Fruit fly (Drosophila melanogaster): ENCODE measurements around the gene CG14968.
A peak's percentile ranks its signal among the peaks of the same experiment; 100 is the strongest.

CG14968 gene

dm6 chr3L:3336368-3337164 lies 33.7 kb upstream of the CG14968 start, which contains the start of the genes Drsl6 and kst (continued):
- TF ChIP-seq lbe (GFP tag; optimal IDR thresholded peaks at IDR 0.05) (peak; percentile 13), CG13624 (GFP tag; optimal IDR thresholded peaks at IDR 0.05) (peak; percentile 6), CG10209 (GFP tag; optimal IDR thresholded peaks at IDR 0.05) (no peak), crp (GFP tag; optimal IDR thresholded peaks at IDR 0.05) (no peak), cato (GFP tag; optimal IDR thresholded peaks at IDR 0.05; ENCODE audit: borderline replicate concordance) (no peak), psq (GFP tag; optimal IDR thresholded peaks at IDR 0.05) (no peak), odd (GFP tag; optimal IDR thresholded peaks at IDR 0.05) (no peak), slbo (GFP tag; IDR thresholded peaks at IDR 0.05) (no peak), CG15011 (GFP tag; optimal IDR thresholded peaks at IDR 0.05) (no peak), mam (GFP tag; optimal IDR thresholded peaks at IDR 0.05) (no peak), Sry-δ (GFP tag; optimal IDR thresholded peaks at IDR 0.05) (peak; percentile 50), E2f1 (GFP tag; IDR thresholded peaks at IDR 0.05) (no peak), CG12744 (GFP tag; optimal IDR thresholded peaks at IDR 0.05) (no peak), CG17359 (tag; optimal IDR thresholded peaks at IDR 0.05) (peak; percentile 34), zen (tag; optimal IDR thresholded peaks at IDR 0.05) (peak; percentile 56), CG7745 (tag; optimal IDR thresholded peaks at IDR 0.05) (no peak), ab (GFP tag; optimal IDR thresholded peaks at IDR 0.05) (no peak), CG14050 (GFP tag; IDR thresholded peaks at IDR 0.05) (no peak), phol (tag; optimal IDR thresholded peaks at IDR 0.05) (no peak), fd102C (GFP tag; optimal IDR thresholded peaks at IDR 0.05) (no peak), Asciz (GFP tag; optimal IDR thresholded peaks at IDR 0.05) (no peak), CG4282 (GFP tag; optimal IDR thresholded peaks at IDR 0.05) (no peak), otp (GFP tag; IDR thresholded peaks at IDR 0.05) (peak; percentile 67; the same call in 2 of the 3 replicates), ash1 (GFP tag; optimal IDR thresholded peaks at IDR 0.05) (no peak), kah (GFP tag; optimal IDR thresholded peaks at IDR 0.05) (peak; percentile 40), schlank (tag; optimal IDR thresholded peaks at IDR 0.05) (no peak), CG4707 (GFP tag; optimal IDR thresholded peaks at IDR 0.05) (no peak), sd (tag; optimal IDR thresholded peaks at IDR 0.05) (peak; percentile 96), Dip2 (GFP tag; IDR thresholded peaks at IDR 0.05) (no peak), chif (GFP tag; optimal IDR thresholded peaks at IDR 0.05) (no peak), sens-2 (GFP tag; IDR thresholded peaks at IDR 0.05) (no peak), eyg (GFP tag; optimal IDR thresholded peaks at IDR 0.05) (no peak), gfzf (GFP tag; optimal IDR thresholded peaks at IDR 0.05) (peak; percentile 88), shn (GFP tag; optimal IDR thresholded peaks at IDR 0.05) (no peak), CG34224 (GFP tag; IDR thresholded peaks at IDR 0.05; ENCODE audit: partially characterized antibody) (peak; percentile 64), Sox102F (GFP tag; optimal IDR thresholded peaks at IDR 0.05) (no peak), Nf-YC (tag; optimal IDR thresholded peaks at IDR 0.05) (no peak), CG10274 (GFP tag; optimal IDR thresholded peaks at IDR 0.05) (no peak), Meics (GFP tag; optimal IDR thresholded peaks at IDR 0.05) (no peak), Fer3 (tag; optimal IDR thresholded peaks at IDR 0.05) (peak; percentile 29), Dfd (GFP tag; optimal IDR thresholded peaks at IDR 0.05) (no peak), CG3726 (GFP tag; IDR thresholded peaks at IDR 0.05) (no peak), CoRest (tag; optimal IDR thresholded peaks at IDR 0.05) (no peak), CG11504 (tag; optimal IDR thresholded peaks at IDR 0.05) (no peak), Six4 (GFP tag; optimal IDR thresholded peaks at IDR 0.05) (no peak), CG12659 (GFP tag; optimal IDR thresholded peaks at IDR 0.05) (peak; percentile 61), sens (GFP tag) (peak; percentile 83), CG6813 (GFP tag; optimal IDR thresholded peaks at IDR 0.05) (peak; percentile 9), CG12104 (GFP tag; optimal IDR thresholded peaks at IDR 0.05) (no peak)

All from whole organism, embryonic.